Worm (Caenorhabditis elegans) whole organism, early embryonic: ENCODE measurements around the gene nhr-280.

Experiments
- B0310.2 ChIP-seq: sonication (generic microtip); optimal IDR thresholded peaks from 2 replicates; lab custom pipeline; 2016; ENCODE audit warnings: mild to moderate bottlenecking, missing genetic modification characterization, missing compliant biosample characterization
- F13C5.2 ChIP-seq: sonication (generic microtip); optimal IDR thresholded peaks from 2 replicates; lab custom pipeline; 2017; ENCODE audit warnings: mild to moderate bottlenecking, missing genetic modification characterization, inconsistent platforms, missing compliant biosample characterization
- aly-1 ChIP-seq: sonication (generic microtip); optimal IDR thresholded peaks from 2 replicates; lab custom pipeline; 2016; ENCODE audit warnings: missing genetic modification characterization, missing compliant biosample characterization
- ama-1 ChIP-seq: fragments of 150-350 bp; optimal IDR thresholded peaks from 2 replicates; lab custom pipeline; 2014
- ceh-13 ChIP-seq: fragments of 200-800 bp; sonication (Bioruptor generic); optimal IDR thresholded peaks from 2 replicates; lab custom pipeline; 2018; ENCODE audit warnings: mild to moderate bottlenecking, missing genetic modification characterization, missing compliant biosample characterization
- ets-7 ChIP-seq: sonication (generic microtip); optimal IDR thresholded peaks from 2 replicates; lab custom pipeline; 2016; ENCODE audit warnings: missing genotype, missing genetic modification characterization, missing compliant biosample characterization
- flt-1 ChIP-seq: fragments of 200-800 bp; sonication (Bioruptor generic); IDR thresholded peaks from 2 replicates; pipeline ENCODE4 v1.3.6; 2022; ENCODE audit warnings: missing genetic modification characterization, missing compliant biosample characterization
- hmbx-1 ChIP-seq: sonication (generic microtip); optimal IDR thresholded peaks from 2 replicates; lab custom pipeline; 2016; ENCODE audit warnings: mild to moderate bottlenecking, missing genetic modification characterization, missing compliant biosample characterization
- hmg-4 ChIP-seq: fragments of 200-800 bp; sonication (Bioruptor generic); optimal IDR thresholded peaks from 2 replicates; lab custom pipeline; 2018; ENCODE audit warnings: mild to moderate bottlenecking, missing genetic modification characterization, missing compliant biosample characterization
- sea-1 ChIP-seq: fragments of 200-800 bp; sonication (Bioruptor generic); conservative IDR thresholded peaks from 2 replicates; pipeline ENCODE4 v1.3.6; 2022; ENCODE audit warnings: missing genetic modification characterization, missing compliant biosample characterization
- tbx-11 ChIP-seq: fragments of 200-800 bp; sonication (Bioruptor generic); IDR thresholded peaks from 2 replicates; pipeline ENCODE4 v1.3.6; 2022; ENCODE audit warnings: missing genetic modification characterization, missing compliant biosample characterization
- tbx-37 ChIP-seq: fragments of 200-800 bp; sonication (Bioruptor generic); conservative IDR thresholded peaks from 2 replicates; pipeline ENCODE4 v1.3.6; 2022; ENCODE audit warnings: missing genetic modification reagents, missing genetic modification characterization, missing compliant biosample characterization
- tra-4 ChIP-seq: sonication (generic microtip); optimal IDR thresholded peaks from 2 replicates; lab custom pipeline; 2017; ENCODE audit warnings: missing genetic modification characterization, missing compliant biosample characterization

ce11 chrIII:89155-89554, 41.4 kb downstream of the nhr-280 start:
- peak; percentile 12 for TF ChIP-seq hmbx-1 (tag; lab: Kevin White, UChicago)
- TF ChIP-seq ama-1 (lab: Kevin White, UChicago), result peak; percentile 4
- TF ChIP-seq F13C5.2 (tag; lab: Kevin White, UChicago), result peak; percentile 52
- TF ChIP-seq sea-1, result peak; percentile 76
- no peak for TF ChIP-seq aly-1
- no peak for TF ChIP-seq ceh-13 (GFP tag; lab: Kevin White, UChicago)
- no peak for TF ChIP-seq tbx-37
- no peak for TF ChIP-seq hmg-4 (GFP tag; lab: Kevin White, UChicago)
- TF ChIP-seq ets-7 (tag; lab: Kevin White, UChicago), result no peak
- TF ChIP-seq flt-1 (GFP tag; lab: Robert Waterston, UW), result peak; percentile 67
- TF ChIP-seq tbx-11, result no peak
- TF ChIP-seq tra-4 (tag; lab: Kevin White, UChicago), result peak; percentile 44
- TF ChIP-seq B0310.2 (tag; lab: Kevin White, UChicago), result no peak
